Worm (Caenorhabditis elegans): ENCODE data around the gene tbcc-1.

DNA sequence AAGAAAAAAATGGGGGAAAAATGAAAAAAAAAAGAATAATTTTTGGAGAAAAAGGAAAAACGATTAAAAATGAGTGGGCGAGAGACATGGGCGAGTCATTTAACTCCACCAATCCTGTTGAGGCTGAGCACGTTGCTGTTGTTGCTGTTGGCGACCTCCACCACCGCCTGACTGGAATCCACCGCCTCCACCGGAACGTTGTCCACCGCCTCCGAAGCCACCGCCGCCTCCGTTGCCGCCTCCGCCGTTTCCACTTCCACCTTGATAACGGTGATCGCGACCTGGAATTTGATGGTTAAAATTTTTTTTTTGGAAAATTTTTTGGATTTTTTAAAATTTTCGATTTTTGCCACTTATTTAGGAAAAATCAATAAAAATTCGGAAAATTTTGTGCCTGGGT, 17.5 kb upstream of the tbcc-1 start:
- TF ChIP-seq nhr-237 (tag; optimal IDR thresholded peaks at IDR 0.05) = no peak
- TF ChIP-seq nhr-11 (tag; optimal IDR thresholded peaks at IDR 0.05) = no peak

Data from whole organism, L2 larva.